Fruit fly (Drosophila melanogaster) whole organism, embryonic: Measurements from ENCODE around the gene fend.

ENCODE experiments used
- CG13123 ChIP-seq: fragments of 200-800 bp; sonication (Bioruptor generic); optimal IDR thresholded peaks from 2 replicates; lab custom pipeline; 2016; ENCODE audit warnings: missing biosample characterization, missing genetic modification characterization
- CG14667 ChIP-seq: fragments of 200-800 bp; sonication (Bioruptor generic); IDR thresholded peaks from 2 replicates; pipeline ENCODE4 v1.3.6; 2022; ENCODE audit warnings: missing biosample characterization, missing genetic modification characterization
- h ChIP-seq: fragments of >200 bp; optimal IDR thresholded peaks from 2 replicates; lab custom pipeline; 2017

DNA sequence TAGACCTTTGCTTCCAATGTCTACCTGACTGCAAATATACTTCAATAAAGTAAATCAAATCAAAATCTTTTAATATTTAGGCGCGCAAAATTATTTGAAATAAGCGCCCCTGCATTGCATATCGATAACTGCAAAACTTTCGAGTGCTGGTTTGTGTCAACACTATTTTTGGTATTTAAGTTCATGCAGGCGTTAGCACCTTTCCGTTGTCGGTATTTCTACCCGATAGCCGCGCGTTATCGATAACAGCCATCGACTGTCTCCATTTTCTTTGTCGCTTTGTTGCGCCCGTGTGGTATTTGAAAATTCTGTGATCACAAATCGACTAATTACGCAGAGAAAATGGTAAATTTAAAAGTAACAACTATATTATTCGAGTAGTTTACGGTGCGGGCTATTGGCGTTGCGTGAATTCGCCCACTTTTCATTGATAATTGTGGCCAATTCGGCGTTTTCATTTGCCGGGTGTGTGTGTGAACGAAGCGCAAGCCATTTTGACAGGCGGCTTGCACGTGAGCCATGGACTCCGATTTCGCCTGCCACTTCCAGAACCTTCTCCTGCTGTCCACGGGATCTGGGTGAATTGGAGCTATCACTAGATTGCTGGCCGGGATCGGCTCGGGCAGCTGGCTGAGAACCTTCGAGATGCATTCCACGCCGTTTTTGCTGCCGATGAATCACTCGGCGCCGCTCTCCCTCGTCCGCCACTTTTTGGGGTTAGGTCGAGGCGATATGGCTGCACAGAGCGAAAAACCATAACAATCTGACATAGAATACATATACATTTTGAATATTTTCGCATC lies 45.4 kb downstream of the fend start, which contains the start of gene CCT2:
- TF ChIP-seq h (lab: Kevin White, UChicago) (no peak), CG14667 (GFP tag; lab: Robert Waterston, UW) (no peak), CG13123 (GFP tag; lab: Kevin White, UChicago) (no peak)
